Fruit fly (Drosophila melanogaster) whole organism, embryonic: Measurements from ENCODE around the gene Ide.

Source experiments
- CG10366 ChIP-seq: fragments of 200-800 bp; sonication (Bioruptor generic); IDR thresholded peaks from 2 replicates; pipeline ENCODE4 v1.3.6; 2022; ENCODE audit warnings: missing biosample characterization, missing genetic modification characterization
- CG13624 ChIP-seq: fragments of 200-800 bp; sonication (Bioruptor generic); optimal IDR thresholded peaks from 2 replicates; lab custom pipeline; 2016; ENCODE audit warnings: missing biosample characterization, missing genetic modification characterization
- CG17612 ChIP-seq: fragments of 200-800 bp; sonication (Bioruptor generic); IDR thresholded peaks from 2 replicates; pipeline ENCODE4 v1.3.6; 2022; ENCODE audit warnings: missing biosample characterization, missing genetic modification characterization
- Lim3 ChIP-seq: fragments of 200-800 bp; sonication (Bioruptor generic); IDR thresholded peaks from 2 replicates; pipeline ENCODE4 v1.3.6; 2022; ENCODE audit warnings: missing biosample characterization, missing genetic modification characterization
- Myb ChIP-seq: fragments of 200-800 bp; sonication (Bioruptor generic); optimal IDR thresholded peaks from 2 replicates; lab custom pipeline; 2016; ENCODE audit warnings: missing biosample characterization, missing genetic modification characterization
- Sox102F ChIP-seq: fragments of 200-800 bp; sonication (Bioruptor generic); optimal IDR thresholded peaks from 2 replicates; lab custom pipeline; 2018; ENCODE audit warnings: missing biosample characterization, mild to moderate bottlenecking, missing genetic modification characterization, moderate library complexity
- ac ChIP-seq: fragments of 200-800 bp; sonication (Bioruptor generic); optimal IDR thresholded peaks from 3 replicates; lab custom pipeline; 2017; ENCODE audit warnings: missing biosample characterization, mild to moderate bottlenecking, missing genetic modification characterization
- ara ChIP-seq: fragments of 200-800 bp; sonication (Bioruptor generic); IDR thresholded peaks from 2 replicates; pipeline ENCODE4 v1.3.6; 2022; ENCODE audit warnings: missing biosample characterization, missing genetic modification characterization
- bowl ChIP-seq: fragments of 200-800 bp; sonication (Bioruptor generic); IDR thresholded peaks from 2 replicates; pipeline ENCODE4 v1.3.6; 2022; ENCODE audit warnings: missing biosample characterization, missing genetic modification characterization
- inv ChIP-seq: fragments of 200-800 bp; sonication (Bioruptor generic); IDR thresholded peaks from 2 replicates; pipeline ENCODE4 v1.3.6; 2022; ENCODE audit warnings: missing biosample characterization, missing genetic modification characterization; ENCODE audit not compliant: partially characterized antibody
- mirr ChIP-seq: fragments of 200-800 bp; sonication (Bioruptor generic); optimal IDR thresholded peaks from 3 replicates; lab custom pipeline; 2018; ENCODE audit warnings: missing biosample characterization, mild to moderate bottlenecking, missing genetic modification characterization
- run ChIP-seq: fragments of 200-800 bp; sonication (Bioruptor generic); optimal IDR thresholded peaks from 3 replicates; lab custom pipeline; 2018; ENCODE audit warnings: missing biosample characterization, mild to moderate bottlenecking, missing genetic modification characterization
- usp ChIP-seq: fragments of >200 bp; optimal IDR thresholded peaks from 2 replicates; lab custom pipeline; 2017; ENCODE audit warnings: missing biosample characterization, missing genetic modification characterization

DNA sequence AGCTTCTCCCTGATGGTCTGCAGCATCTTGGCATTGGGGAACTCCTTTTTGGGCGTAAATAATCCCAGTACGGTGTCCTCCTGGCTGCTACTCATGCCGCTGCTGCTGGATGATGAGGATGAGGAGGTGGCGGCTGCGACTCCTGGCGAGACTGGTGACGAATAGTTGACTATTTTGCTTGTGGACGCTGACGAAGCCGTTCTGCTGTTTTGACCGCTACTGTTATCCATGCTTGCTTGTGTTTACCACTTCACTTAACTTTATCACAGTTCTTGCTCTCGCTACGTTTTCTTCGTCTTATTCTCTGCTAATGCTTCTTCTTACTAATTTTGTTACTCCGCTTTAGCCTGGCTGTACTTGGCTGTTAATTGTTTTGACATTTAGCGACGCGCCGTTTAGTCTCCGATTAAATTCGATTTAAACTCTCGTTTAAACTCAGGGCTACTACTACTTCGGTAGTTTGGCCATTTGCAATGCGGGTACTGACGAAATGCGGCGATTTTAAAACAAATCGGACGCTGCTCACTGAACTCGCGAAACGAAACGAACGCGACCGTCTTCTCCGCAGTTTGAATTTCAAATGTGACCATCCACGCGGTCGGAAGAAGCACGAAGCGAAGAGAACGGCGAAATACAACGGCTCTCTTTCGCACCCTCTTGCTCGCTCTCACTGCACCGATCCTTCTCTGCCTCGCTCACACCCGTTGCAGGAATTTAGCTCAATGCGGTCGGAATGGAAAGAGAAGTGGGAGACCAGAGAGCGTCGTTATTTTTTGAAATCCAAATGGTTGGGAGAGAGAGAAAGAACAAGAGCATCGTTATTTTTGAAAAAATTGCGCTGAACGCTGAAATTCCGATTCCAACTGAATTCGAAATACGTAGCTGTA is 25.6 kb upstream of the Ide start, which contains the start of gene trbl:
- peak; percentile 69 for TF ChIP-seq CG13624 (GFP tag; lab: Kevin White, UChicago)
- TF ChIP-seq Myb (GFP tag; lab: Kevin White, UChicago), result peak; percentile 84
- TF ChIP-seq usp, result no peak
- no peak for TF ChIP-seq inv (GFP tag; lab: Robert Waterston, UW)
- TF ChIP-seq mirr (GFP tag; lab: Kevin White, UChicago), result peak; percentile 54
- TF ChIP-seq CG10366 (GFP tag; lab: Robert Waterston, UW), result no peak
- TF ChIP-seq CG17612 (GFP tag; lab: Robert Waterston, UW), result no peak
- TF ChIP-seq ara (GFP tag; lab: Robert Waterston, UW), result peak; percentile 49
- no peak for TF ChIP-seq Lim3 (GFP tag; lab: Robert Waterston, UW)
- peak; percentile 11 for TF ChIP-seq ac
- no peak for TF ChIP-seq bowl (GFP tag; lab: Robert Waterston, UW)
- TF ChIP-seq Sox102F, result no peak
- TF ChIP-seq run, result peak; percentile 45
